Worm (Caenorhabditis elegans) whole organism, late embryonic: Measurements from ENCODE around the gene lido-13.
A peak's percentile ranks its signal among the peaks of the same experiment; 100 is the strongest.

Experiments used
- C08G9.2 ChIP-seq: sonication (generic microtip); optimal IDR thresholded peaks from 2 replicates; lab custom pipeline; 2016; ENCODE audit warnings: mild to moderate bottlenecking, missing genetic modification characterization, moderate library complexity, missing compliant biosample characterization
- F13H6.1 ChIP-seq: sonication (generic microtip); optimal IDR thresholded peaks from 2 replicates; lab custom pipeline; 2016; ENCODE audit warnings: missing genetic modification characterization, missing compliant biosample characterization
- ama-1 ChIP-seq: fragments of 150-350 bp; optimal IDR thresholded peaks from 2 replicates; lab custom pipeline; 2014
- ceh-18 ChIP-seq: sonication (generic microtip); optimal IDR thresholded peaks from 2 replicates; lab custom pipeline; 2016; ENCODE audit warnings: missing genetic modification characterization, missing compliant biosample characterization
- ceh-2 ChIP-seq: sonication (generic microtip); optimal IDR thresholded peaks from 2 replicates; lab custom pipeline; 2016; ENCODE audit warnings: missing genotype, missing genetic modification characterization, missing compliant biosample characterization
- ceh-24 ChIP-seq: sonication (generic microtip); optimal IDR thresholded peaks from 2 replicates; lab custom pipeline; 2016; ENCODE audit warnings: mild to moderate bottlenecking, missing genetic modification characterization, missing compliant biosample characterization
- ceh-30 ChIP-seq: fragments of 150-350 bp; optimal IDR thresholded peaks from 2 replicates; lab custom pipeline; 2014; ENCODE audit warnings: missing biosample characterization, missing genetic modification characterization
- ceh-34 ChIP-seq: sonication (generic microtip); optimal IDR thresholded peaks from 2 replicates; lab custom pipeline; 2016; ENCODE audit warnings: mild to moderate bottlenecking, missing genetic modification characterization, missing compliant biosample characterization
- ceh-45 ChIP-seq: fragments of 200-800 bp; sonication (Bioruptor generic); IDR thresholded peaks from 2 replicates; pipeline ENCODE4 v1.3.6; 2022; ENCODE audit warnings: missing genetic modification reagents, missing genetic modification characterization, missing compliant biosample characterization
- ceh-48 ChIP-seq: sonication (generic microtip); optimal IDR thresholded peaks from 2 replicates; lab custom pipeline; 2016; ENCODE audit warnings: missing genetic modification characterization, inconsistent platforms, missing compliant biosample characterization
- ceh-9 ChIP-seq: sonication (generic microtip); optimal IDR thresholded peaks from 2 replicates; lab custom pipeline; 2016; ENCODE audit warnings: mild to moderate bottlenecking, missing genetic modification characterization, inconsistent platforms, missing compliant biosample characterization
- dve-1 ChIP-seq: sonication (generic microtip); optimal IDR thresholded peaks from 2 replicates; lab custom pipeline; 2017; ENCODE audit warnings: antibody characterized with exemption, mild to moderate bottlenecking, missing genetic modification characterization, missing compliant biosample characterization
- elt-2 ChIP-seq: sonication (generic microtip); optimal IDR thresholded peaks from 2 replicates; lab custom pipeline; 2016; ENCODE audit warnings: missing genetic modification reagents, missing genetic modification characterization, missing compliant biosample characterization
- elt-4 ChIP-seq: sonication (generic microtip); optimal IDR thresholded peaks from 2 replicates; lab custom pipeline; 2016; ENCODE audit warnings: missing genetic modification characterization, missing compliant biosample characterization
- eyg-1 ChIP-seq: sonication (generic microtip); optimal IDR thresholded peaks from 2 replicates; lab custom pipeline; 2016; ENCODE audit warnings: missing genotype, missing genetic modification characterization, missing compliant biosample characterization
- fkh-10 ChIP-seq: fragments of 150-350 bp; optimal IDR thresholded peaks from 2 replicates; lab custom pipeline; 2014; ENCODE audit warnings: missing biosample characterization, missing genetic modification reagents, missing genetic modification characterization
- gmeb-2 ChIP-seq: sonication (generic microtip); optimal IDR thresholded peaks from 2 replicates; lab custom pipeline; 2016; ENCODE audit warnings: missing genetic modification characterization, inconsistent platforms, missing compliant biosample characterization
- hlh-15 ChIP-seq: sonication (generic microtip); optimal IDR thresholded peaks from 2 replicates; lab custom pipeline; 2016; ENCODE audit warnings: missing genetic modification characterization, missing compliant biosample characterization
- hlh-6 ChIP-seq: sonication (generic microtip); optimal IDR thresholded peaks from 2 replicates; lab custom pipeline; 2016; ENCODE audit warnings: missing genotype, missing genetic modification characterization, missing compliant biosample characterization
- hlh-8 ChIP-seq: sonication (generic microtip); optimal IDR thresholded peaks from 2 replicates; lab custom pipeline; 2016; ENCODE audit warnings: missing genotype, missing genetic modification characterization, missing compliant biosample characterization
- madf-2 ChIP-seq: sonication (generic microtip); optimal IDR thresholded peaks from 2 replicates; lab custom pipeline; 2017; ENCODE audit warnings: missing genetic modification characterization, missing compliant biosample characterization
- nfya-1 ChIP-seq: sonication (generic microtip); optimal IDR thresholded peaks from 2 replicates; lab custom pipeline; 2017; ENCODE audit warnings: missing genetic modification characterization, mild to moderate bottlenecking, missing compliant biosample characterization, antibody characterized with exemption, moderate library complexity
- nhr-232 ChIP-seq: sonication (generic microtip); optimal IDR thresholded peaks from 2 replicates; lab custom pipeline; 2016; ENCODE audit warnings: missing genetic modification characterization, missing compliant biosample characterization
- pag-3 ChIP-seq: sonication (generic microtip); optimal IDR thresholded peaks from 2 replicates; lab custom pipeline; 2016; ENCODE audit warnings: missing compliant biosample characterization, missing genetic modification characterization, borderline replicate concordance
- pat-9 ChIP-seq: fragments of 200-800 bp; sonication (Bioruptor generic); optimal IDR thresholded peaks from 2 replicates; lab custom pipeline; 2018; ENCODE audit warnings: mild to moderate bottlenecking, missing genetic modification characterization, moderate library complexity, missing compliant biosample characterization
- pha-2 ChIP-seq: sonication (generic microtip); optimal IDR thresholded peaks from 2 replicates; lab custom pipeline; 2017; ENCODE audit warnings: mild to moderate bottlenecking, missing genetic modification characterization, missing compliant biosample characterization
- pqm-1 ChIP-seq: sonication (generic microtip); optimal IDR thresholded peaks from 2 replicates; lab custom pipeline; 2016; ENCODE audit warnings: missing genetic modification characterization, missing compliant biosample characterization
- ref-2 ChIP-seq: sonication (generic microtip); optimal IDR thresholded peaks from 2 replicates; lab custom pipeline; 2016; ENCODE audit warnings: missing genetic modification characterization, missing compliant biosample characterization
- sox-2 ChIP-seq: fragments of 200-800 bp; sonication (Bioruptor generic); IDR thresholded peaks from 2 replicates; pipeline ENCODE4 v1.3.6; 2022; ENCODE audit warnings: missing genetic modification reagents, missing genetic modification characterization, missing compliant biosample characterization
- syd-9 ChIP-seq: sonication (generic microtip); optimal IDR thresholded peaks from 2 replicates; lab custom pipeline; 2016; ENCODE audit warnings: mild to moderate bottlenecking, missing genetic modification characterization, moderate library complexity, missing compliant biosample characterization
- tbx-2 ChIP-seq: sonication (generic microtip); optimal IDR thresholded peaks from 2 replicates; lab custom pipeline; 2016; ENCODE audit warnings: missing genetic modification characterization, missing compliant biosample characterization
- tbx-7 ChIP-seq: sonication (generic microtip); optimal IDR thresholded peaks from 2 replicates; lab custom pipeline; 2016; ENCODE audit warnings: missing genotype, missing genetic modification characterization, missing compliant biosample characterization
- ttx-3 ChIP-seq: sonication (generic microtip); optimal IDR thresholded peaks from 2 replicates; lab custom pipeline; 2016; ENCODE audit warnings: missing genetic modification reagents, missing genetic modification characterization, missing compliant biosample characterization
- unc-42 ChIP-seq: sonication (generic microtip); optimal IDR thresholded peaks from 2 replicates; lab custom pipeline; 2016; ENCODE audit warnings: missing genotype, missing genetic modification characterization, missing compliant biosample characterization
- unc-86 ChIP-seq: sonication (generic microtip); optimal IDR thresholded peaks from 2 replicates; lab custom pipeline; 2016; ENCODE audit warnings: missing genetic modification characterization, missing compliant biosample characterization

Gene lido-13

ce11 chrII:3019807-3020206 is 34.3 kb downstream of the lido-13 start, which contains the start of gene clec-3:
Gene clec-3 (minus strand): TSS chrII:3019907.
- no peak for TF ChIP-seq elt-2 (tag; lab: Kevin White, UChicago)
- TF ChIP-seq dve-1 = no peak
- no peak for TF ChIP-seq nhr-232
- TF ChIP-seq hlh-8 = no peak
- no peak for TF ChIP-seq ceh-2 (tag; lab: Kevin White, UChicago)
- TF ChIP-seq ceh-9 (tag; lab: Kevin White, UChicago) = no peak
- no peak for TF ChIP-seq nfya-1 (tag; lab: Kevin White, UChicago)
- no peak for TF ChIP-seq elt-4 (tag; lab: Kevin White, UChicago)
- no peak for TF ChIP-seq sox-2
- no peak for TF ChIP-seq gmeb-2 (tag; lab: Kevin White, UChicago)
- no peak for TF ChIP-seq ttx-3 (tag; lab: Kevin White, UChicago)

ce11 chrII:3014196-3014849 is 39.8 kb downstream of the lido-13 start, which contains the start of gene C41H7.2:
Gene C41H7.2 (plus strand): TSS chrII:3014817.
- TF ChIP-seq nfya-1 (tag; lab: Kevin White, UChicago) (peak; percentile 86), syd-9 (tag; lab: Kevin White, UChicago) (no peak), unc-42 (tag; lab: Kevin White, UChicago) (no peak), elt-2 (tag; lab: Kevin White, UChicago) (peak; percentile 90)

ce11 chrII:3012133-3012532 is 42.0 kb downstream of the lido-13 start, which contains the start of gene C41H7.9:
Gene C41H7.9 (minus strand): TSS chrII:3012233.
- TF ChIP-seq gmeb-2 (tag; lab: Kevin White, UChicago) = no peak
- no peak for TF ChIP-seq pha-2 (tag; lab: Kevin White, UChicago)
- TF ChIP-seq ttx-3 (tag; lab: Kevin White, UChicago) = no peak
- no peak for TF ChIP-seq unc-42 (tag; lab: Kevin White, UChicago)
- no peak for TF ChIP-seq hlh-15 (tag; lab: Kevin White, UChicago)
- no peak for TF ChIP-seq C08G9.2 (tag; lab: Kevin White, UChicago)
- no peak for TF ChIP-seq madf-2 (tag; lab: Kevin White, UChicago)
- TF ChIP-seq dve-1 = no peak
- no peak for TF ChIP-seq tbx-2 (tag; lab: Kevin White, UChicago)
- no peak for TF ChIP-seq hlh-6 (tag; lab: Kevin White, UChicago)
- TF ChIP-seq ref-2 = no peak
- no peak for TF ChIP-seq unc-86 (tag; lab: Kevin White, UChicago)
- no peak for TF ChIP-seq pqm-1 (tag; lab: Kevin White, UChicago)
- no peak for TF ChIP-seq ceh-9 (tag; lab: Kevin White, UChicago)
- TF ChIP-seq ceh-34 = no peak
- TF ChIP-seq ama-1 (lab: Kevin White, UChicago) = no peak
- TF ChIP-seq fkh-10 (GFP tag; lab: Kevin White, UChicago) = no peak
- TF ChIP-seq, all 69 proteins: peak for 0

ce11 chrII:3008400-3008799 is 45.7 kb downstream of the lido-13 start, which contains the start of gene sdz-5:
Gene sdz-5 (plus strand): TSS chrII:3008700.
- TF ChIP-seq ceh-18 (no peak), pag-3 (tag; lab: Kevin White, UChicago) (no peak), ceh-48 (tag; lab: Kevin White, UChicago) (no peak), unc-42 (tag; lab: Kevin White, UChicago) (no peak), tbx-7 (tag; lab: Kevin White, UChicago) (no peak), ttx-3 (tag; lab: Kevin White, UChicago) (no peak), hlh-15 (tag; lab: Kevin White, UChicago) (no peak), syd-9 (tag; lab: Kevin White, UChicago) (no peak), ceh-2 (tag; lab: Kevin White, UChicago) (no peak), pqm-1 (tag; lab: Kevin White, UChicago) (no peak), fkh-10 (GFP tag; lab: Kevin White, UChicago) (no peak), eyg-1 (tag; lab: Kevin White, UChicago) (no peak), unc-86 (tag; lab: Kevin White, UChicago) (no peak), pat-9 (tag; lab: Kevin White, UChicago) (no peak), ceh-24 (tag; lab: Kevin White, UChicago) (no peak), F13H6.1 (tag; lab: Kevin White, UChicago) (no peak), ceh-45 (GFP tag; lab: Robert Waterston, UW) (no peak), ceh-30 (no peak), ref-2 (no peak)
